Fruit fly (Drosophila melanogaster): ENCODE measurements around the gene kmr.

Gene kmr

dm6 chr3R:13710645-13711044 is 4.4 kb upstream of the kmr start (continued):
- no peak for TF ChIP-seq ase (GFP tag; IDR thresholded peaks at IDR 0.05)
- no peak for TF ChIP-seq CG4282 (GFP tag; optimal IDR thresholded peaks at IDR 0.05)
- TF ChIP-seq CG14710 (tag; optimal IDR thresholded peaks at IDR 0.05) = peak; percentile 9
- 0 out of 2 replicates have a peak, but pooled peaks have one; percentile 37 for TF ChIP-seq chm (GFP tag; IDR thresholded peaks at IDR 0.05)
- peak; percentile 45; the same call in 1 of the 3 replicates for TF ChIP-seq zfh1 (GFP tag; IDR thresholded peaks at IDR 0.05)
- peak; percentile 26 for TF ChIP-seq CG2116 (GFP tag; optimal IDR thresholded peaks at IDR 0.05)
- peak; percentile 31 for TF ChIP-seq amos (GFP tag; IDR thresholded peaks at IDR 0.05; ENCODE audit: partially characterized antibody)
- peak; percentile 61 for TF ChIP-seq CG3281 (GFP tag; optimal IDR thresholded peaks at IDR 0.05)
- peak; percentile 33 for TF ChIP-seq CG4424 (GFP tag; optimal IDR thresholded peaks at IDR 0.05)
- peak; percentile 39 for TF ChIP-seq CG17186 (GFP tag; optimal IDR thresholded peaks at IDR 0.05)
- TF ChIP-seq CG9932 (GFP tag; IDR thresholded peaks at IDR 0.05) = peak; percentile 56
- no peak for TF ChIP-seq Sox100B (GFP tag; optimal IDR thresholded peaks at IDR 0.05)
- TF ChIP-seq CG17385 (GFP tag; optimal IDR thresholded peaks at IDR 0.05) = peak; percentile 7
- TF ChIP-seq CG17829 (tag; optimal IDR thresholded peaks at IDR 0.05) = peak; percentile 4
- peak; percentile 55 for TF ChIP-seq Ets65A (GFP tag)
- peak; percentile 15 for TF ChIP-seq CG9797 (GFP tag; optimal IDR thresholded peaks at IDR 0.05)
- TF ChIP-seq CG43689 (GFP tag; IDR thresholded peaks at IDR 0.05) = no peak
- peak; percentile 48; the same call in 1 of the 4 replicates for TF ChIP-seq chinmo (GFP tag; IDR thresholded peaks at IDR 0.05; ENCODE audit: partially characterized antibody)
- TF ChIP-seq tna (GFP tag; IDR thresholded peaks at IDR 0.05; ENCODE audit: partially characterized antibody) = peak; percentile 37; the same call in 1 of the 2 replicates
- 0 out of 3 replicates have a peak, but pooled peaks have one; percentile 32 for TF ChIP-seq Opbp (GFP tag; IDR thresholded peaks at IDR 0.05; ENCODE audit: partially characterized antibody)
- TF ChIP-seq Sin3A (optimal IDR thresholded peaks at IDR 0.05) = peak; percentile 41
- peak; percentile 24 for TF ChIP-seq PHDP (tag; optimal IDR thresholded peaks at IDR 0.05)
- peak; percentile 97 for TF ChIP-seq CG15514 (GFP tag; optimal IDR thresholded peaks at IDR 0.05)
- peak; percentile 70 for TF ChIP-seq sens (GFP tag)
- peak; percentile 37 for TF ChIP-seq knrl (GFP tag; IDR thresholded peaks at IDR 0.05; ENCODE audit: partially characterized antibody)
- TF ChIP-seq CG7987 (GFP tag; optimal IDR thresholded peaks at IDR 0.05) = peak; percentile 9
- TF ChIP-seq Hr78 (GFP tag; optimal IDR thresholded peaks at IDR 0.05) = peak in 1 of 2 experiments; percentile 12
- TF ChIP-seq stwl (tag; optimal IDR thresholded peaks at IDR 0.05) = peak; percentile 53
- TF ChIP-seq CG7839 (tag; optimal IDR thresholded peaks at IDR 0.05) = peak; percentile 15
- TF ChIP-seq ro (GFP tag; IDR thresholded peaks at IDR 0.05) = no peak
- TF ChIP-seq Sry-β (GFP tag; optimal IDR thresholded peaks at IDR 0.05) = no peak
- peak; percentile 26; the same call in 1 of the 2 replicates for TF ChIP-seq CG14014 (GFP tag; IDR thresholded peaks at IDR 0.05)
- peak; percentile 12; the same call in 1 of the 2 replicates for TF ChIP-seq nerfin-2 (GFP tag; IDR thresholded peaks at IDR 0.05; ENCODE audit: partially characterized antibody)
- no peak for TF ChIP-seq Trl (optimal IDR thresholded peaks at IDR 0.05)
- no peak for TF ChIP-seq Trl (GFP tag; optimal IDR thresholded peaks at IDR 0.05)
- peak; percentile 51; the same call in 1 of the 3 replicates for TF ChIP-seq ken (GFP tag; IDR thresholded peaks at IDR 0.05)
- TF ChIP-seq Hr51 (GFP tag; optimal IDR thresholded peaks at IDR 0.05) = no peak
- peak; percentile 34; the same call in 1 of the 3 replicates for TF ChIP-seq Dbx (GFP tag; IDR thresholded peaks at IDR 0.05)
- peak; percentile 73 for TF ChIP-seq ftz-f1 (GFP tag; optimal IDR thresholded peaks at IDR 0.05)
- TF ChIP-seq al (GFP tag; IDR thresholded peaks at IDR 0.05) = 0 out of 2 replicates have a peak, but pooled peaks have one; percentile 7
- TF ChIP-seq CG10565 (GFP tag; optimal IDR thresholded peaks at IDR 0.05) = no peak
- TF ChIP-seq CG7928 (GFP tag; optimal IDR thresholded peaks at IDR 0.05) = peak; percentile 94
- TF ChIP-seq nerfin-1 (tag; optimal IDR thresholded peaks at IDR 0.05) = peak; percentile 19
- peak; percentile 78 for TF ChIP-seq CG2199 (GFP tag; IDR thresholded peaks at IDR 0.05)
- peak; percentile 1 for TF ChIP-seq grau (tag; optimal IDR thresholded peaks at IDR 0.05)
- TF ChIP-seq Bgb (GFP tag; IDR thresholded peaks at IDR 0.05; ENCODE audit: partially characterized antibody) = peak; percentile 60
- peak; percentile 17 for TF ChIP-seq gro (GFP tag; optimal IDR thresholded peaks at IDR 0.05)
- peak; percentile 89 for TF ChIP-seq row (GFP tag; IDR thresholded peaks at IDR 0.05)
- peak; percentile 51 for TF ChIP-seq MESR4 (GFP tag; optimal IDR thresholded peaks at IDR 0.05)
- 0 out of 2 replicates have a peak, but pooled peaks have one; percentile 13 for TF ChIP-seq Drgx (GFP tag; IDR thresholded peaks at IDR 0.05)
